Fruit fly (Drosophila melanogaster) whole organism, embryonic: Measurements from ENCODE around the gene Lst8.

Experiments used
- B-H2 ChIP-seq: fragments of 200-800 bp; sonication (Bioruptor generic); optimal IDR thresholded peaks from 2 replicates; lab custom pipeline; 2018; ENCODE audit warnings: missing biosample characterization, mild to moderate bottlenecking, missing genetic modification characterization
- CG10267 ChIP-seq: fragments of 200-800 bp; sonication (Bioruptor generic); optimal IDR thresholded peaks from 2 replicates; lab custom pipeline; 2018; ENCODE audit warnings: missing biosample characterization, mild to moderate bottlenecking, missing genetic modification characterization, moderate library complexity
- CG1233 ChIP-seq: fragments of 200-800 bp; sonication (Bioruptor generic); optimal IDR thresholded peaks from 4 replicates; lab custom pipeline; 2018; ENCODE audit warnings: missing biosample characterization, mild to moderate bottlenecking, missing genetic modification characterization
- CG12744 ChIP-seq: fragments of 200-800 bp; sonication (Bioruptor generic); optimal IDR thresholded peaks from 2 replicates; lab custom pipeline; 2016; ENCODE audit warnings: missing biosample characterization, missing genetic modification characterization
- CG14014 ChIP-seq: fragments of 200-800 bp; sonication (Bioruptor generic); IDR thresholded peaks from 2 replicates; pipeline ENCODE4 v1.3.6; 2022; ENCODE audit warnings: missing biosample characterization, missing genetic modification characterization
- CG15011 ChIP-seq: fragments of 200-800 bp; sonication (Bioruptor generic); optimal IDR thresholded peaks from 3 replicates; lab custom pipeline; 2018; ENCODE audit warnings: missing biosample characterization, mild to moderate bottlenecking, missing genetic modification characterization
- CG15601 ChIP-seq: fragments of 200-800 bp; sonication (Bioruptor generic); optimal IDR thresholded peaks from 3 replicates; lab custom pipeline; 2019; ENCODE audit warnings: missing biosample characterization, mild to moderate bottlenecking, missing genetic modification characterization, moderate library complexity
- CG16779 ChIP-seq: fragments of 200-800 bp; sonication (Bioruptor generic); IDR thresholded peaks from 2 replicates; pipeline ENCODE4 v1.3.6; 2022; ENCODE audit warnings: missing biosample characterization, missing genetic modification characterization
- CG18476 ChIP-seq: fragments of 200-800 bp; sonication (Bioruptor generic); optimal IDR thresholded peaks from 2 replicates; lab custom pipeline; 2016; ENCODE audit warnings: missing biosample characterization, mild to moderate bottlenecking, missing genetic modification characterization
- CG2202 ChIP-seq: fragments of 200-800 bp; sonication (Bioruptor generic); optimal IDR thresholded peaks from 2 replicates; lab custom pipeline; 2018; ENCODE audit warnings: missing biosample characterization, mild to moderate bottlenecking, missing genetic modification characterization
- CG2875 ChIP-seq: fragments of 200-800 bp; sonication (Bioruptor generic); optimal IDR thresholded peaks from 2 replicates; lab custom pipeline; 2017; ENCODE audit warnings: missing biosample characterization, mild to moderate bottlenecking, missing genetic modification characterization, missing genetic modification reagents
- CG42726 ChIP-seq: fragments of 200-800 bp; sonication (Bioruptor generic); IDR thresholded peaks from 2 replicates; pipeline ENCODE4 v1.3.6; 2022; ENCODE audit warnings: missing biosample characterization, missing genetic modification characterization; ENCODE audit not compliant: partially characterized antibody
- CG43689 ChIP-seq: fragments of 200-800 bp; sonication (Bioruptor generic); IDR thresholded peaks from 2 replicates; pipeline ENCODE4 v1.3.6; 2022; ENCODE audit warnings: missing biosample characterization, missing genetic modification characterization
- CG4730 ChIP-seq: fragments of 200-800 bp; sonication (Bioruptor generic); IDR thresholded peaks from 2 replicates; pipeline ENCODE4 v1.3.6; 2022; ENCODE audit warnings: missing biosample characterization, missing genetic modification characterization
- CG6854 ChIP-seq: fragments of 200-800 bp; sonication (Bioruptor generic); optimal IDR thresholded peaks from 3 replicates; lab custom pipeline; 2017; ENCODE audit warnings: missing biosample characterization, mild to moderate bottlenecking, missing genetic modification characterization
- CG7839 ChIP-seq: fragments of 200-800 bp; sonication (Bioruptor generic); optimal IDR thresholded peaks from 3 replicates; lab custom pipeline; 2018; ENCODE audit warnings: missing biosample characterization, mild to moderate bottlenecking, missing genetic modification characterization, moderate library complexity
- CG8281 ChIP-seq: fragments of 200-800 bp; sonication (Bioruptor generic); optimal IDR thresholded peaks from 2 replicates; lab custom pipeline; 2018; ENCODE audit warnings: missing biosample characterization, mild to moderate bottlenecking, missing genetic modification characterization, moderate library complexity
- CG9215 ChIP-seq: fragments of 200-800 bp; sonication (Bioruptor generic); IDR thresholded peaks from 2 replicates; pipeline ENCODE4 v1.3.6; 2022; ENCODE audit warnings: missing biosample characterization, missing genetic modification characterization
- CG9932 ChIP-seq: fragments of 200-800 bp; sonication (Bioruptor generic); IDR thresholded peaks from 2 replicates; pipeline ENCODE4 v1.3.6; 2022; ENCODE audit warnings: missing biosample characterization, missing genetic modification characterization
- D ChIP-seq, 2 experiments: fragments of 200-800 bp in 1 of 2; fragments of >200 bp in 1 of 2; sonication (Bioruptor generic) in 1 of 2; optimal IDR thresholded peaks; 2 replicates in 1 of 2; 3 replicates in 1 of 2; lab custom pipeline; 2017; ENCODE audit warnings: mild to moderate bottlenecking in 1 of 2, missing biosample characterization in 1 of 2, missing genetic modification characterization in 1 of 2, missing genetic modification reagents in 1 of 2
- Dbx ChIP-seq: fragments of 200-800 bp; sonication (Bioruptor generic); IDR thresholded peaks from 3 replicates; pipeline ENCODE4 v1.3.6; 2022; ENCODE audit warnings: missing biosample characterization, missing genetic modification characterization
- Gug ChIP-seq: fragments of 200-800 bp; sonication (Bioruptor generic); IDR thresholded peaks from 4 replicates; pipeline ENCODE4 v1.3.6; 2022; ENCODE audit warnings: missing biosample characterization, missing genetic modification characterization
- H2.0 ChIP-seq: fragments of 200-800 bp; sonication (Bioruptor generic); IDR thresholded peaks from 2 replicates; pipeline ENCODE4 v1.3.6; 2022; ENCODE audit warnings: missing biosample characterization, missing genetic modification characterization
- HmgD ChIP-seq: fragments of 200-800 bp; sonication (Bioruptor generic); optimal IDR thresholded peaks from 3 replicates; lab custom pipeline; 2016; ENCODE audit warnings: missing biosample characterization, missing genetic modification characterization
- Hr39 ChIP-seq: fragments of >200 bp; optimal IDR thresholded peaks from 2 replicates; lab custom pipeline; 2017
- Hr51 ChIP-seq, 2 experiments: fragments of 200-800 bp; sonication (Bioruptor generic); optimal IDR thresholded peaks; 2 replicates in 1 of 2; 3 replicates in 1 of 2; lab custom pipeline; 2016 to 2018; ENCODE audit warnings: missing biosample characterization in 2 of 2, missing genetic modification characterization in 2 of 2, mild to moderate bottlenecking in 1 of 2, moderate library complexity in 1 of 2
- Kr ChIP-seq: fragments of 200-800 bp; sonication (Bioruptor generic); optimal IDR thresholded peaks from 2 replicates; lab custom pipeline; 2017; ENCODE audit warnings: missing biosample characterization, mild to moderate bottlenecking, missing genetic modification characterization
- NK7.1 ChIP-seq: fragments of 200-800 bp; sonication (Bioruptor generic); optimal IDR thresholded peaks from 3 replicates; lab custom pipeline; 2016; ENCODE audit warnings: missing biosample characterization, missing genetic modification characterization
- Opbp ChIP-seq: fragments of 200-800 bp; sonication (Bioruptor generic); IDR thresholded peaks from 3 replicates; pipeline ENCODE4 v1.3.6; 2022; ENCODE audit warnings: missing biosample characterization, missing genetic modification characterization; ENCODE audit not compliant: partially characterized antibody
- Trl ChIP-seq, 3 experiments: fragments of >200 bp in 2 of 3; fragments of 200-800 bp in 1 of 3; sonication (Bioruptor generic) in 1 of 3; optimal IDR thresholded peaks; 2 replicates in 1 of 3; 3 replicates in 2 of 3; lab custom pipeline; 2016 to 2017; ENCODE audit warnings: missing biosample characterization in 1 of 3, missing genetic modification characterization in 1 of 3
- Xbp1 ChIP-seq: fragments of 200-800 bp; sonication (Bioruptor generic); optimal IDR thresholded peaks from 3 replicates; lab custom pipeline; 2016; ENCODE audit warnings: missing biosample characterization, mild to moderate bottlenecking, missing genetic modification characterization
- bsh ChIP-seq, 2 experiments: fragments of 200-800 bp; sonication (Bioruptor generic); optimal IDR thresholded peaks; 2 replicates each; lab custom pipeline; 2017 to 2018; ENCODE audit warnings: mild to moderate bottlenecking in 2 of 2, missing biosample characterization in 2 of 2, missing genetic modification characterization in 2 of 2, moderate library complexity in 1 of 2
- caup ChIP-seq: fragments of 200-800 bp; sonication (Bioruptor generic); optimal IDR thresholded peaks from 3 replicates; lab custom pipeline; 2017; ENCODE audit warnings: missing biosample characterization, mild to moderate bottlenecking, missing genetic modification characterization, moderate library complexity; ENCODE audit not compliant: severe bottlenecking
- cg ChIP-seq: fragments of 200-800 bp; sonication (Bioruptor generic); optimal IDR thresholded peaks from 3 replicates; lab custom pipeline; 2019; ENCODE audit warnings: missing biosample characterization, mild to moderate bottlenecking, missing genetic modification characterization, moderate library complexity
- corto ChIP-seq: fragments of 200-800 bp; sonication (Bioruptor generic); optimal IDR thresholded peaks from 2 replicates; lab custom pipeline; 2016; ENCODE audit warnings: missing biosample characterization, mild to moderate bottlenecking, missing genetic modification characterization, moderate library complexity
- crc ChIP-seq: fragments of 200-800 bp; sonication (Bioruptor generic); optimal IDR thresholded peaks from 2 replicates; lab custom pipeline; 2016; ENCODE audit warnings: missing biosample characterization, missing genetic modification characterization
- disco-r ChIP-seq: fragments of 200-800 bp; sonication (Bioruptor generic); optimal IDR thresholded peaks from 2 replicates; lab custom pipeline; 2016; ENCODE audit warnings: missing biosample characterization, missing genetic modification characterization
- fd64A ChIP-seq: fragments of 200-800 bp; sonication (Bioruptor generic); optimal IDR thresholded peaks from 3 replicates; lab custom pipeline; 2018; ENCODE audit warnings: missing biosample characterization, mild to moderate bottlenecking, missing genetic modification characterization
- hkb ChIP-seq, 2 experiments: fragments of 200-800 bp in 1 of 2; fragments of >200 bp in 1 of 2; sonication (Bioruptor generic) in 1 of 2; IDR thresholded peaks in 1 of 2; optimal IDR thresholded peaks in 1 of 2; 2 replicates each; pipeline versions ENCODE4 v1.3.6 to Lab custom; 2017 to 2022; ENCODE audit warnings: missing biosample characterization in 1 of 2, missing genetic modification characterization in 1 of 2
- hth ChIP-seq: fragments of >200 bp; optimal IDR thresholded peaks from 2 replicates; lab custom pipeline; 2017; ENCODE audit warnings: inconsistent platforms
- knrl ChIP-seq: fragments of 200-800 bp; sonication (Bioruptor generic); IDR thresholded peaks from 3 replicates; pipeline ENCODE4 v1.3.6; 2022; ENCODE audit warnings: missing biosample characterization, missing genetic modification characterization; ENCODE audit not compliant: partially characterized antibody
- rib ChIP-seq: fragments of 200-800 bp; sonication (Bioruptor generic); IDR thresholded peaks from 2 replicates; pipeline ENCODE4 v1.3.6; 2022; ENCODE audit warnings: missing biosample characterization, missing genetic modification characterization
- tap ChIP-seq: fragments of 200-800 bp; optimal IDR thresholded peaks from 3 replicates; lab custom pipeline; 2019; ENCODE audit warnings: missing biosample characterization, mild to moderate bottlenecking, missing genetic modification characterization, moderate library complexity
- trem ChIP-seq: fragments of 200-800 bp; optimal IDR thresholded peaks from 3 replicates; lab custom pipeline; 2019; ENCODE audit warnings: missing biosample characterization, mild to moderate bottlenecking, missing genetic modification characterization, moderate library complexity
- trh ChIP-seq: fragments of 200-800 bp; sonication (Bioruptor generic); optimal IDR thresholded peaks from 2 replicates; lab custom pipeline; 2016; ENCODE audit warnings: missing biosample characterization, missing genetic modification characterization
- unpg ChIP-seq: fragments of 200-800 bp; sonication (Bioruptor generic); optimal IDR thresholded peaks from 3 replicates; lab custom pipeline; 2018; ENCODE audit warnings: missing biosample characterization, mild to moderate bottlenecking, missing genetic modification characterization, moderate library complexity
- zfh1 ChIP-seq: fragments of 200-800 bp; sonication (Bioruptor generic); IDR thresholded peaks from 3 replicates; pipeline ENCODE4 v1.3.6; 2022; ENCODE audit warnings: missing biosample characterization, missing genetic modification characterization
- zfh2 ChIP-seq: fragments of 200-800 bp; sonication (Bioruptor generic); optimal IDR thresholded peaks from 2 replicates; lab custom pipeline; 2016; ENCODE audit warnings: missing biosample characterization, missing genetic modification characterization

Lst8 gene

dm6 chrX:9579918-9580521 is 25.7 kb downstream of the Lst8 start, which contains the start of gene LPCAT (continued):
- no peak for TF ChIP-seq Trl (optimal IDR thresholded peaks at IDR 0.05; lab: Kevin White, UChicago)
- TF ChIP-seq Trl (GFP tag; optimal IDR thresholded peaks at IDR 0.05; lab: Kevin White, UChicago) = peak; percentile 87
- peak; percentile 69 for TF ChIP-seq caup
- TF ChIP-seq Kr (GFP tag; lab: Kevin White, UChicago) = no peak
- peak; percentile 79 for TF ChIP-seq rib
- TF ChIP-seq disco-r (GFP tag; lab: Kevin White, UChicago) = no peak
- no peak for TF ChIP-seq Hr39 (lab: Kevin White, UChicago)
- TF ChIP-seq Hr51 (GFP tag; optimal IDR thresholded peaks at IDR 0.05; lab: Kevin White, UChicago) = peak; percentile 36 to 65
- no peak for TF ChIP-seq CG2875 (GFP tag; lab: Kevin White, UChicago)
- TF ChIP-seq zfh2 (GFP tag; lab: Kevin White, UChicago) = peak; percentile 80
- peak; percentile 73 for TF ChIP-seq Xbp1 (GFP tag; lab: Kevin White, UChicago)
- TF ChIP-seq CG8281 = no peak
- no peak for TF ChIP-seq NK7.1 (GFP tag; lab: Kevin White, UChicago)
- peak; percentile 40 for TF ChIP-seq trem (tag; lab: Kevin White, UChicago)
- peak; percentile 85; the same call in 2 of the 3 replicates for TF ChIP-seq zfh1 (GFP tag; lab: Robert Waterston, UW)
- TF ChIP-seq CG15011 (GFP tag; lab: Kevin White, UChicago) = no peak
- peak; percentile 86 for TF ChIP-seq B-H2 (GFP tag; lab: Kevin White, UChicago)
- peak; percentile 82 for TF ChIP-seq Gug (GFP tag; lab: Robert Waterston, UW)
- TF ChIP-seq CG16779 (GFP tag; lab: Robert Waterston, UW) = peak; percentile 64; the same call in 1 of the 2 replicates
- TF ChIP-seq CG42726 (GFP tag; lab: Robert Waterston, UW) = peak; percentile 72
- TF ChIP-seq bsh (GFP tag; optimal IDR thresholded peaks at IDR 0.05; lab: Kevin White, UChicago) = peak in 1 of 2 experiments; percentile 57
- TF ChIP-seq CG15601 (tag; lab: Kevin White, UChicago) = peak; percentile 40
- TF ChIP-seq hth (lab: Kevin White, UChicago) = no peak
- peak; percentile 77 for TF ChIP-seq Opbp (GFP tag; lab: Robert Waterston, UW)
- peak; percentile 83 for TF ChIP-seq CG18476 (GFP tag; lab: Kevin White, UChicago)
- TF ChIP-seq CG2202 (tag; lab: Kevin White, UChicago) = no peak
- TF ChIP-seq H2.0 (GFP tag; lab: Robert Waterston, UW) = peak; percentile 78
- peak; percentile 93 for TF ChIP-seq CG9932
- peak; percentile 90 for TF ChIP-seq Dbx (GFP tag; lab: Robert Waterston, UW)
- TF ChIP-seq knrl = peak; percentile 80
- TF ChIP-seq CG1233 = no peak
- no peak for TF ChIP-seq fd64A (GFP tag; lab: Kevin White, UChicago)
- TF ChIP-seq trh (GFP tag; lab: Kevin White, UChicago) = peak; percentile 54
- TF ChIP-seq unpg (GFP tag; lab: Kevin White, UChicago) = peak; percentile 37
- TF ChIP-seq CG43689 = peak; percentile 37; the same call in 1 of the 2 replicates
- TF ChIP-seq HmgD (GFP tag; lab: Kevin White, UChicago) = peak; percentile 79
- peak; percentile 96 for TF ChIP-seq CG10267 (tag; lab: Kevin White, UChicago)
- TF ChIP-seq corto (GFP tag; lab: Kevin White, UChicago) = no peak
- peak; percentile 95 for TF ChIP-seq hkb (optimal IDR thresholded peaks at IDR 0.05; lab: Kevin White, UChicago)
- peak; percentile 77 for TF ChIP-seq hkb (GFP tag; IDR thresholded peaks at IDR 0.05; lab: Robert Waterston, UW)
- peak; percentile 4 for TF ChIP-seq tap (tag; lab: Kevin White, UChicago)
- TF ChIP-seq CG7839 (tag; lab: Kevin White, UChicago) = peak; percentile 71
- TF ChIP-seq CG6854 (GFP tag; lab: Kevin White, UChicago) = no peak
- TF ChIP-seq CG4730 (GFP tag; lab: Robert Waterston, UW) = peak; percentile 50
- peak; percentile 48 for TF ChIP-seq crc (GFP tag; lab: Kevin White, UChicago)
- peak; percentile 7 for TF ChIP-seq cg
- peak; percentile 72 for TF ChIP-seq CG9215 (GFP tag; lab: Robert Waterston, UW)
- peak; percentile 69 for TF ChIP-seq CG12744
- TF ChIP-seq D (optimal IDR thresholded peaks at IDR 0.05; lab: Kevin White, UChicago) = no peak
- TF ChIP-seq D (GFP tag; optimal IDR thresholded peaks at IDR 0.05; lab: Kevin White, UChicago) = peak; percentile 47
- peak; percentile 84 for TF ChIP-seq CG14014
